Worm (Caenorhabditis elegans) whole organism, L2 larva: ENCODE data around the gene ppat-1.
A peak's percentile ranks its signal among the peaks of the same experiment; 100 is the strongest.

ENCODE experiments used
- C34F6.9 ChIP-seq: fragments of 150-350 bp; optimal IDR thresholded peaks from 2 replicates; lab custom pipeline; 2014; ENCODE audit warnings: missing biosample characterization, missing genetic modification characterization
- F13H6.1 ChIP-seq: sonication (generic microtip); optimal IDR thresholded peaks from 2 replicates; lab custom pipeline; 2016; ENCODE audit warnings: missing genetic modification characterization, missing compliant biosample characterization
- R02D3.7 ChIP-seq: fragments of 150-350 bp; optimal IDR thresholded peaks from 2 replicates; lab custom pipeline; 2014; ENCODE audit warnings: missing biosample characterization, missing genetic modification characterization
- Y55F3AM.14 ChIP-seq: fragments of 200-800 bp; sonication (Bioruptor generic); optimal IDR thresholded peaks from 2 replicates; lab custom pipeline; 2018; ENCODE audit warnings: mild to moderate bottlenecking, missing genetic modification characterization, missing compliant biosample characterization
- alr-1 ChIP-seq: fragments of 150-350 bp; optimal IDR thresholded peaks from 2 replicates; lab custom pipeline; 2014; ENCODE audit warnings: missing biosample characterization, missing genetic modification characterization
- ama-1 ChIP-seq: fragments of 150-350 bp; optimal IDR thresholded peaks from 2 replicates; lab custom pipeline; 2018; ENCODE audit warnings: inconsistent platforms
- blmp-1 ChIP-seq: sonication (generic microtip); optimal IDR thresholded peaks from 2 replicates; lab custom pipeline; 2017; ENCODE audit warnings: missing genetic modification characterization, mild to moderate bottlenecking, missing compliant biosample characterization, antibody characterized with exemption, moderate library complexity; ENCODE audit not compliant: insufficient read depth
- ceh-16 ChIP-seq: fragments of 150-350 bp; optimal IDR thresholded peaks from 2 replicates; lab custom pipeline; 2014; ENCODE audit warnings: missing biosample characterization, missing genetic modification characterization
- crh-2 ChIP-seq: sonication (generic microtip); optimal IDR thresholded peaks from 2 replicates; lab custom pipeline; 2017; ENCODE audit warnings: missing biosample characterization, missing genetic modification characterization
- dmd-4 ChIP-seq: sonication (generic microtip); optimal IDR thresholded peaks from 2 replicates; lab custom pipeline; 2017; ENCODE audit warnings: missing biosample characterization, missing genetic modification characterization
- elt-1 ChIP-seq: fragments of 150-350 bp; optimal IDR thresholded peaks from 2 replicates; lab custom pipeline; 2014; ENCODE audit warnings: missing biosample characterization, missing genetic modification characterization
- elt-3 ChIP-seq: sonication (generic microtip); optimal IDR thresholded peaks from 2 replicates; lab custom pipeline; 2017; ENCODE audit warnings: missing biosample characterization, missing genetic modification characterization
- gmeb-1 ChIP-seq: fragments of 150-350 bp; optimal IDR thresholded peaks from 2 replicates; lab custom pipeline; 2014; ENCODE audit warnings: missing biosample characterization, missing genetic modification characterization
- lin-11 ChIP-seq: fragments of 150-350 bp; sonication (generic microtip); optimal IDR thresholded peaks from 2 replicates; lab custom pipeline; 2014; ENCODE audit warnings: missing biosample characterization, missing genetic modification characterization, inconsistent platforms, mixed read lengths
- lin-13 ChIP-seq: fragments of 150-350 bp; optimal IDR thresholded peaks from 2 replicates; lab custom pipeline; 2014; ENCODE audit warnings: missing biosample characterization, missing genetic modification reagents, missing genetic modification characterization
- lin-39 ChIP-seq: fragments of 150-350 bp; optimal IDR thresholded peaks from 2 replicates; lab custom pipeline; 2014; ENCODE audit warnings: missing biosample characterization, missing genetic modification reagents, missing genetic modification characterization
- lsy-2 ChIP-seq, 2 experiments: fragments of 150-350 bp in 1 of 2; sonication (generic microtip) in 1 of 2; optimal IDR thresholded peaks; 2 replicates each; lab custom pipeline; 2014 to 2017; ENCODE audit warnings: missing biosample characterization in 2 of 2, missing genetic modification characterization in 2 of 2
- mab-5 ChIP-seq: fragments of 150-350 bp; optimal IDR thresholded peaks from 2 replicates; lab custom pipeline; 2014; ENCODE audit warnings: missing biosample characterization, missing genetic modification characterization
- mbf-1 ChIP-seq: sonication (generic microtip); optimal IDR thresholded peaks from 2 replicates; lab custom pipeline; 2017; ENCODE audit warnings: missing biosample characterization, missing genetic modification characterization
- mdl-1 ChIP-seq, 2 experiments: fragments of 150-350 bp in 1 of 2; sonication (generic microtip) in 1 of 2; optimal IDR thresholded peaks; 2 replicates each; lab custom pipeline; 2017; ENCODE audit warnings: missing biosample characterization in 2 of 2, missing genetic modification characterization in 2 of 2
- nhr-129 ChIP-seq: fragments of 150-350 bp; optimal IDR thresholded peaks from 2 replicates; lab custom pipeline; 2014; ENCODE audit warnings: missing biosample characterization, missing genetic modification characterization
- nhr-21 ChIP-seq: fragments of 150-350 bp; optimal IDR thresholded peaks from 2 replicates; lab custom pipeline; 2014; ENCODE audit warnings: missing biosample characterization, missing genetic modification characterization
- nhr-237 ChIP-seq: fragments of 150-350 bp; optimal IDR thresholded peaks from 2 replicates; lab custom pipeline; 2014; ENCODE audit warnings: missing biosample characterization, missing genetic modification characterization
- nhr-25 ChIP-seq: fragments of 150-350 bp; sonication (generic microtip); optimal IDR thresholded peaks from 3 replicates; lab custom pipeline; 2014; ENCODE audit warnings: missing biosample characterization, missing genetic modification characterization
- nhr-6 ChIP-seq: fragments of 150-350 bp; optimal IDR thresholded peaks from 2 replicates; lab custom pipeline; 2014; ENCODE audit warnings: missing biosample characterization, missing genetic modification characterization
- nhr-77 ChIP-seq: fragments of 150-350 bp; optimal IDR thresholded peaks from 2 replicates; lab custom pipeline; 2014; ENCODE audit warnings: missing biosample characterization, missing genetic modification characterization
- peb-1 ChIP-seq: fragments of 150-350 bp; optimal IDR thresholded peaks from 2 replicates; lab custom pipeline; 2014; ENCODE audit warnings: missing biosample characterization, missing genetic modification characterization
- skn-1 ChIP-seq: sonication (generic microtip); optimal IDR thresholded peaks from 2 replicates; lab custom pipeline; 2017; ENCODE audit warnings: missing biosample characterization, missing genetic modification characterization
- sma-3 ChIP-seq: sonication (generic microtip); optimal IDR thresholded peaks from 2 replicates; lab custom pipeline; 2016; ENCODE audit warnings: missing genetic modification reagents, missing genetic modification characterization, missing compliant biosample characterization
- sma-9 ChIP-seq, 2 experiments: fragments of 150-350 bp in 1 of 2; sonication (generic microtip) in 1 of 2; optimal IDR thresholded peaks; 2 replicates each; lab custom pipeline; 2014 to 2016; ENCODE audit warnings: missing genetic modification characterization in 2 of 2, mild to moderate bottlenecking in 1 of 2, missing biosample characterization in 1 of 2, missing compliant biosample characterization in 1 of 2, missing genetic modification reagents in 1 of 2, moderate library complexity in 1 of 2
- snpc-4 ChIP-seq: fragments of 150-350 bp; optimal IDR thresholded peaks from 2 replicates; lab custom pipeline; 2014; ENCODE audit warnings: missing biosample characterization, missing genetic modification characterization
- unc-39 ChIP-seq: fragments of 150-350 bp; optimal IDR thresholded peaks from 2 replicates; lab custom pipeline; 2014; ENCODE audit warnings: missing biosample characterization, missing genetic modification characterization
- unc-55 ChIP-seq: fragments of 150-350 bp; sonication (generic microtip); optimal IDR thresholded peaks from 3 replicates; lab custom pipeline; 2014; ENCODE audit warnings: missing biosample characterization, missing genetic modification reagents, missing genetic modification characterization
- unc-62 ChIP-seq: fragments of 150-350 bp; optimal IDR thresholded peaks from 2 replicates; lab custom pipeline; 2014; ENCODE audit warnings: missing biosample characterization, missing genetic modification reagents, missing genetic modification characterization
- ztf-1 ChIP-seq: fragments of 200-800 bp; sonication (Bioruptor generic); conservative IDR thresholded peaks from 2 replicates; pipeline ENCODE4 v1.3.6; 2022; ENCODE audit warnings: missing genetic modification characterization, missing compliant biosample characterization
- ztf-11 ChIP-seq: sonication (generic microtip); optimal IDR thresholded peaks from 2 replicates; lab custom pipeline; 2017; ENCODE audit warnings: missing biosample characterization, missing genetic modification characterization
- ztf-4 ChIP-seq: fragments of 150-350 bp; optimal IDR thresholded peaks from 2 replicates; lab custom pipeline; 2014; ENCODE audit warnings: missing biosample characterization, missing genetic modification characterization

ppat-1 gene

DNA sequence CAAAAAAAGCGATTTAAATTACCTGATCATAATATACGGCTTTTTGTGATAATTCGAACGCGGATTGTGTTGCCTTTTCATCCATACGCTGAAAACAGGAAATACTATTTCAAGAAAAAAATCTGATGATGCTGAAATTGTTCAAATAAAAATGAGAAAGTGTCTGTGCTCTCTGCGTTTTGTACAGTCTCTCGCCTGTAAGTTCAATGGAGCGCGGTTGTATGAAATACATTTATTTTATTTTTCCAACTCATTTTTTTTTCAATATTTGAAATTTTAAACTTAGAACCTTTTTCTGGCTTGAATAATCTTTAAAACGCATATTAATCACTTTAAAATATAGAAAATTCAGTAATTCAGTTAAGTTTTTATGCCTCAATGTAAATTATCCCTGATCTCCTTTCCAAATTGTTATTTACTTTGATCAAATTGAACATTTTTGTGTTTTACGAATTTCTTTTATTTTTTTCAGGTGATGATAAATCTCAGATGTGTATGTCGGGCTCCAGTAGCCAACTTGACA, 14.9 kb downstream of the ppat-1 start, which contains the start of the genes clp-2 and mrpl-16:
Gene clp-2 (minus strand): TSS at position 94 of the 523 bp plus-strand sequence.
Gene mrpl-16 (plus strand): TSS at position 473 of the 523 bp plus-strand sequence.
- TF ChIP-seq skn-1 (tag; lab: Kevin White, UChicago): no peak
- peak; percentile 12 for TF ChIP-seq crh-2 (tag; lab: Kevin White, UChicago)
- TF ChIP-seq unc-55: peak; percentile 59
- TF ChIP-seq C34F6.9: peak; percentile 58
- peak in 1 of 2 experiments; percentile 59 for TF ChIP-seq lsy-2 (tag; optimal IDR thresholded peaks at IDR 0.05; lab: Kevin White, UChicago)
- TF ChIP-seq elt-3 (tag; lab: Kevin White, UChicago): no peak

DNA sequence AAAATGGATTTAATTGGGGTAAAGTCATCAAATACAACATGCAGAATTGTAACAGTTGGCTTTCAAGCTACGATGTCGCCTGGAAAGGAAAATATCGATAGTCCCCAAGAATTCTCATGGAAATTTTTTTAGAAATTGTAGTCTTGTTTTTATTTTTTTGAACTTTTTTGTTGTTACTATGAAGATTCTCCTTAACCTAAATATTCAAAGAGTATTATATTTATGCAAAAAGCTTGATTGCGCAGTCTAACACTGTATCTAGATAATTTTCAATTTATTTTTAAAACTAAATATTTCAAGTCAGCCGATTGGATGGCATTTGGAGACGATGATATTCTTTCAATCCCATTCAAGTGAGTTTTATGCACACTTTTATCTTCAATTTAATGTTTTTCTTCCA, 16.1 kb downstream of the ppat-1 start, which contains the start of gene pgap-2:
Gene pgap-2 (plus strand): TSS at position 301 of the 400 bp plus-strand sequence.
- no peak for TF ChIP-seq R02D3.7 (tag; lab: Kevin White, UChicago)
- no peak for TF ChIP-seq Y55F3AM.14 (GFP tag; lab: Kevin White, UChicago)
- no peak for TF ChIP-seq sma-9 (GFP tag; optimal IDR thresholded peaks at IDR 0.05; lab: Kevin White, UChicago)
- no peak for TF ChIP-seq sma-9 (tag; optimal IDR thresholded peaks at IDR 0.05; lab: Kevin White, UChicago)
- TF ChIP-seq nhr-6: no peak
- TF ChIP-seq lin-11 (tag; lab: Kevin White, UChicago): no peak
- TF ChIP-seq mdl-1 (tag; optimal IDR thresholded peaks at IDR 0.05; lab: Kevin White, UChicago): no peak
- TF ChIP-seq sma-3: no peak
- no peak for TF ChIP-seq snpc-4
- TF ChIP-seq unc-62 (GFP tag; lab: Kevin White, UChicago): no peak
- no peak for TF ChIP-seq blmp-1
- no peak for TF ChIP-seq nhr-21 (tag; lab: Kevin White, UChicago)
- TF ChIP-seq ztf-4: no peak
- no peak for TF ChIP-seq ceh-16 (tag; lab: Kevin White, UChicago)
- no peak for TF ChIP-seq dmd-4
- TF ChIP-seq peb-1 (tag; lab: Kevin White, UChicago): no peak
- TF ChIP-seq elt-1 (tag; lab: Kevin White, UChicago): no peak
- no peak for TF ChIP-seq C34F6.9
- TF ChIP-seq, all 48 proteins: peak for 0

DNA sequence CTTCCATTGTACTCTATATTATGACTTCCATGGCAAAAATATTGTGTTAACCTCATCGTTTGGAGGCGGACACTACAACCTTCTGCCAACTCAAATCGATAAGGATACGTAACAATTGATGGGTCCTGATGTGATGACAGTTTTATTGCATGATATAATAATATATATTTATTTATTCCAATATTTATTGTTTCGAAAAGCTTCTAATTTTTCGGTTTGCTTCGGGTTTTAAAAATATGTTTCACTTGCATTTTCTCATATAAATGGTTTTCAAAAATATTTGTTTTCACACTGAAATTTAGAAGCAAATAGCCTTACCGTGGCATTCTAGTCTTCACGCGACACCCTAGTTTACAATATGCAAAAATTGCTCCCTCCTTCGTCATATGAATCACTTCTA, 17.6 kb downstream of the ppat-1 start, which contains the start of gene T04A8.13:
Gene T04A8.13 (plus strand): TSS at position 301 of the 400 bp plus-strand sequence.
- TF ChIP-seq F13H6.1 (tag; lab: Kevin White, UChicago) (no peak), lin-39 (no peak), gmeb-1 (no peak), Y55F3AM.14 (GFP tag; lab: Kevin White, UChicago) (no peak), mbf-1 (tag; lab: Kevin White, UChicago) (no peak), mdl-1 (tag; optimal IDR thresholded peaks at IDR 0.05; lab: Kevin White, UChicago) (no peak), snpc-4 (no peak), ztf-11 (tag; lab: Kevin White, UChicago) (no peak)

DNA sequence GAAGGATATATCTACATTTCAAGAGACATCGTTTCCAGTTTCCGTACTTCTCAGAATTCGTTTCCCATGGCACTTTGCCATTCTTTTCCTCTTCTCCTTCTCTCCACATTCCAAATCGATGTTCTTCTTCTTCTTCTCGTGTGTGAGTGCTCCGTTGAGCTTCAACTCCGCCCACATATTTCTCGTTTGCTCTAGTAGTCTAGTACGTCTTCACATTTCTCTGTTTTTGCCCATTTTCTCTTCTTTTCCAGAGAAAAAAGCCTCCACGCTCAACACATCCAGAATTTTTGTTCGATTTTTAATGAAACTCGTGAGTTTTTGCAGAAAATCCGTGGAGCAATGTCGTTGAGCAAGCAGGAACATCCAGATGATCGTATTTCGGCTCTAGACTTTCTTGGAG, 19.8 kb downstream of the ppat-1 start, which contains the start of gene T04A8.18:
Gene T04A8.18 (plus strand): TSS at position 301 of the 400 bp plus-strand sequence.
- TF ChIP-seq mbf-1 (tag; lab: Kevin White, UChicago) (no peak), alr-1 (tag; lab: Kevin White, UChicago) (no peak), sma-9 (GFP tag; optimal IDR thresholded peaks at IDR 0.05; lab: Kevin White, UChicago) (no peak), sma-9 (tag; optimal IDR thresholded peaks at IDR 0.05; lab: Kevin White, UChicago) (no peak), unc-55 (peak; percentile 4), mab-5 (tag; lab: Kevin White, UChicago) (no peak), nhr-25 (no peak), Y55F3AM.14 (GFP tag; lab: Kevin White, UChicago) (no peak), sma-3 (no peak)

DNA sequence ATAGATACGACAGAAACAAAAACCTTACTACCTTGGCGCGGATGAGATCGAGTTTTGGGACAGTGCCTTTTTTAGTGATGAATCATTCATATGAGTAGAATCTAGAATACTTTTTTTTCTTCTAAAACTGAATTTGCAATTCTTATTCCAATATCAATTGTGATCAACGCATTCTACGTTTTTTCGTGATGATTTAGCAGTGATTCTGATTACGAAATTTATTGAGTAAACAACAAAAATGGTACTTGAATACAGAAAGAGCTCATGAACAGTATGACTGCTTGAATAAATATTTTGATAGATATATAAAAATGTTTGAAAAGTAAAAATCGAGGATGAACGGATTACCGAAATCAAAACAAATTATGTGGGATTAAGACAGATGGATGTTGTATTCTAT, 26.0 kb downstream of the ppat-1 start, which contains the start of gene him-18:
Gene him-18 (minus strand): TSS at position 101 of the 400 bp plus-strand sequence.
- TF ChIP-seq ama-1: no peak
- no peak for TF ChIP-seq lin-13 (GFP tag; lab: Kevin White, UChicago)
- no peak for TF ChIP-seq nhr-77 (tag; lab: Kevin White, UChicago)
- TF ChIP-seq nhr-129 (tag; lab: Kevin White, UChicago): no peak
- TF ChIP-seq Y55F3AM.14 (GFP tag; lab: Kevin White, UChicago): no peak
- TF ChIP-seq F13H6.1 (tag; lab: Kevin White, UChicago): no peak
- TF ChIP-seq nhr-237: no peak
- TF ChIP-seq ztf-1: no peak
- TF ChIP-seq unc-39: no peak
- no peak for TF ChIP-seq sma-9 (GFP tag; optimal IDR thresholded peaks at IDR 0.05; lab: Kevin White, UChicago)
- no peak for TF ChIP-seq sma-9 (tag; optimal IDR thresholded peaks at IDR 0.05; lab: Kevin White, UChicago)
- no peak for TF ChIP-seq nhr-6
